Worm (Caenorhabditis elegans) whole organism, L3 larva: ENCODE measurements around the gene lite-1.

Experiments used
- egl-27 ChIP-seq: sonication (generic microtip); optimal IDR thresholded peaks from 4 replicates; lab custom pipeline; 2017; ENCODE audit warnings: missing biosample characterization, missing genetic modification reagents, missing genetic modification characterization
- mdl-1 ChIP-seq: fragments of 150-350 bp; optimal IDR thresholded peaks from 2 replicates; lab custom pipeline; 2014; ENCODE audit warnings: missing biosample characterization, missing genetic modification characterization
- nhr-237 ChIP-seq: fragments of 150-350 bp; optimal IDR thresholded peaks from 2 replicates; lab custom pipeline; 2014; ENCODE audit warnings: missing biosample characterization, missing genetic modification characterization
- nhr-25 ChIP-seq: sonication (generic microtip); optimal IDR thresholded peaks from 2 replicates; lab custom pipeline; 2017; ENCODE audit warnings: missing biosample characterization, missing genetic modification characterization
- pqm-1 ChIP-seq: fragments of 150-350 bp; optimal IDR thresholded peaks from 2 replicates; lab custom pipeline; 2017; ENCODE audit warnings: missing biosample characterization, missing genetic modification characterization, inconsistent platforms
- skn-1 ChIP-seq: fragments of 150-350 bp; optimal IDR thresholded peaks from 2 replicates; lab custom pipeline; 2014; ENCODE audit warnings: missing biosample characterization, missing genetic modification characterization
- tbx-2 ChIP-seq: sonication (generic microtip); optimal IDR thresholded peaks from 2 replicates; lab custom pipeline; 2016; ENCODE audit warnings: mild to moderate bottlenecking, missing genetic modification characterization, missing compliant biosample characterization
- unc-62 ChIP-seq: fragments of 150-350 bp; sonication (generic microtip); optimal IDR thresholded peaks from 4 replicates; lab custom pipeline; 2014; ENCODE audit warnings: missing biosample characterization, missing genetic modification reagents, missing genetic modification characterization

DNA sequence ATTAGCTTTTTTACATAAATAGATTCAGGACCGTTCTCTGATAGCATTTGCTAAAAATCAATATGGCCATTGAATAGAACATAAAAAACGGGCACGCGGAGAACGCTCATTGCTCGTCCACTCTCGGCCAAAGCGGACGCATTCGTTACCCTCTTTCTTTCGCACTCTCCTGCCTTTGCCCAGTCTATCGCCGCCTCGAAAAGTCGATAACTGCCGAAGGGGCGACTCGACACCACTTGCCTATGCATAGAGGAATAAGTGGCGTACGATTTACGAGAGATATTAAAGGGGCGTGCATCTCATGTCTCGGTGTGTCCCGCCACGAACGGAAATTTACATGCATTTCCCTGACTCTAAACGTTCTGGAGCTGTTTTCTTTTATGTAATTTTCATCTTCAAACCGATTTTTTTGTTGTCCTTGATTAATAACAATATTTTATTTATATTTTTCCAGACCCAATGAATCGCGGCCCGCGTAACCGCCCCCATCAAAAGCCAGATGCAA, 32.7 kb upstream of the lite-1 start, which contains the start of gene W05H9.4:
- TF ChIP-seq pqm-1 (no peak), nhr-25 (tag; lab: Kevin White, UChicago) (no peak), nhr-237 (tag; lab: Kevin White, UChicago) (no peak), unc-62 (GFP tag; lab: Kevin White, UChicago) (no peak), egl-27 (tag; lab: Kevin White, UChicago) (no peak), mdl-1 (tag; lab: Kevin White, UChicago) (no peak), tbx-2 (no peak), skn-1 (tag; lab: Kevin White, UChicago) (no peak)
